Fruit fly (Drosophila melanogaster) Kc167 (cell line): ENCODE data around the gene CG12091.

Experiments
- Myc ChIP-seq: fragments of >200 bp; optimal IDR thresholded peaks from 2 replicates; lab custom pipeline; 2017; ENCODE audit warnings: missing external identifiers
- Sin3A ChIP-seq: fragments of >200 bp; optimal IDR thresholded peaks from 2 replicates; lab custom pipeline; 2018; ENCODE audit warnings: missing external identifiers
- h ChIP-seq: fragments of >200 bp; optimal IDR thresholded peaks from 3 replicates; lab custom pipeline; 2018; ENCODE audit warnings: missing external identifiers
- insv ChIP-seq: fragments of >200 bp; optimal IDR thresholded peaks from 3 replicates; lab custom pipeline; 2018; ENCODE audit warnings: missing external identifiers
- psq ChIP-seq: fragments of >200 bp; optimal IDR thresholded peaks from 2 replicates; lab custom pipeline; 2017; ENCODE audit warnings: missing external identifiers
- ttk ChIP-seq: sonication (Bioruptor generic); optimal IDR thresholded peaks from 2 replicates; lab custom pipeline; 2017; ENCODE audit warnings: missing external identifiers

CG12091 gene

dm6 chr3L:1517274-1518047 lies 19.2 kb downstream of the CG12091 start:
- TF ChIP-seq ttk (no peak), Sin3A (lab: Kevin White, UChicago) (no peak), Myc (lab: Kevin White, UChicago) (no peak), h (no peak), psq (lab: Kevin White, UChicago) (no peak), insv (lab: Kevin White, UChicago) (no peak)

DNA sequence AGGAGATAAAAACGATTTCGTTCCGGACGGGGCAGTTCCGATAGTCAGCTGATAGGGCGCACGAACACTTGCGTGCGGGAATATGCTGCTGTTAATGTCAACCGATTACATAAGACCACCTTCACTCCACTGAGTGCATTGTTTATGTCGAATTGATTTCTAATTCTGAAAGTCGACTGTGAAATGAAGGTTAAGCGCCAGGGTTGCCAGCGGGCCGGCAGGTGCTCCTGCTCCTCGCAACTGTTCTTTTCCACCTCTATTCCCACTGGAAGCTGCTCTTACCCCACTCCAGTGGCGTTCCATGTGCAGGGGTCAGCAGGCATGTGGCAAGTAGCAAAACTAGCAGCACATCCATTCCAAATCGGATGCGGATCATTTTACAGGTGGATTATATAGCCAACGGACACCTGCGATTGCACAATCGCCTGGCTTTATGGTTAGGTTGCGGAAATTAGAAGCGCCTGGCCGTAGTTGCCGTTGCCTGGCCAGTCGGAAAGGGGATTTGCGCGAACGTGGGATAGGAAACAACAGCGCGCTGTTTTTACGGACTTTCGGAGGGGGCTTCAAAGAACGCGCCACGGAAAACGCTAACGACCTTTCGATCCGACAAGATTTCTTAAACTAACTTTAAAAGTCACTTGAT lies 19.9 kb downstream of the CG12091 start, which contains the start of gene cue:
Gene cue, minus strand, starts transcription at position 641 of the 643 bp plus-strand sequence.
- TF ChIP-seq Sin3A (lab: Kevin White, UChicago) (no peak), insv (lab: Kevin White, UChicago) (no peak), ttk (no peak), Myc (lab: Kevin White, UChicago) (no peak), h (no peak), psq (lab: Kevin White, UChicago) (no peak)

- no peak for TF ChIP-seq psq (lab: Kevin White, UChicago)
- TF ChIP-seq ttk: no peak
- TF ChIP-seq h: no peak
- no peak for TF ChIP-seq Sin3A (lab: Kevin White, UChicago)
- no peak for TF ChIP-seq Myc (lab: Kevin White, UChicago)
- no peak for TF ChIP-seq insv (lab: Kevin White, UChicago)
These were observed 20.7 kb downstream of the CG12091 start for dm6 chr3L:1515820-1516540.

dm6 chr3L:1502086-1502893 lies 34.3 kb downstream of the CG12091 start, which contains the start of the genes hfp and Psa:
TSS of gene hfp (minus strand) at chr3L:1502590.
TSS of gene Psa (plus strand) at chr3L:1502843.
- TF ChIP-seq h (no peak), psq (lab: Kevin White, UChicago) (no peak)

- TF ChIP-seq ttk: no peak
- no peak for TF ChIP-seq Myc (lab: Kevin White, UChicago)
- no peak for TF ChIP-seq psq (lab: Kevin White, UChicago)
- TF ChIP-seq h: no peak
- no peak for TF ChIP-seq Sin3A (lab: Kevin White, UChicago)
- no peak for TF ChIP-seq insv (lab: Kevin White, UChicago)
These were observed 40.2 kb downstream of the CG12091 start, which contains the start of gene CG12084 for dm6 chr3L:1496408-1496807. TSS of gene CG12084 (minus strand) at chr3L:1496643.

- TF ChIP-seq h (no peak), psq (lab: Kevin White, UChicago) (no peak), Myc (lab: Kevin White, UChicago) (no peak), Sin3A (lab: Kevin White, UChicago) (no peak), ttk (no peak), insv (lab: Kevin White, UChicago) (no peak)
These were observed 40.8 kb downstream of the CG12091 start for dm6 chr3L:1495803-1496202.

- TF ChIP-seq Sin3A (lab: Kevin White, UChicago) (no peak), Myc (lab: Kevin White, UChicago) (no peak), insv (lab: Kevin White, UChicago) (no peak), ttk (no peak), psq (lab: Kevin White, UChicago) (no peak), h (no peak)
These were observed 47.1 kb downstream of the CG12091 start, which contains the start of gene stet for dm6 chr3L:1489523-1489922. TSS of gene stet (minus strand) at chr3L:1489547.

DNA sequence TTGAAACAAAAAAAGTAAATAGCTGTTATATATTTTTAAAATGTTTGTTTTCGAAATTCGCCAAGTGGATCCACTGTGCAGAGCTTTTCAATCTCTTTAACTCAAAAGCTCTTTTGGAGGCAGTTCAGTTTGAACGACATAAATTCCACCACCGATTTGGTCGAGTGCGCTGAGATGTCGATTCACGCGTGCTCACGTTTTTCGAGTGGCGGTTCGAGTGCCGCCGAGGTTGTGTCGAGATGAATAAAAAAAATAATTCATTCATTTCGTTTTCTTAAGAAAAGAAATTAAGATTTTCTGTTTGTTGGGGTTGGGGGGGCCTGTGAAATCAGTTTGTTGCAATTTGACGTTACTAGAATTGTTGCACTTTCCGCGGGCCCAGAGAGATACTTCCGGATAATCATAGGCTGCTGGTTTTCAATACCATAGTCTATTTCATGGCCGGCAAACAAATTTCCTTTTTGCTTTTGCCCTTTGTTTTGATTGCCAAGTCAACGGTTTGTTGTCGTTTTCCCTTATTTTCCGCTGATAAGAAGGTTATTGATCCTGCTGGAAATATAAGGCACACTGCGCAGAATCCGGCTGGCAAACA lies 47.9 kb downstream of the CG12091 start:
- TF ChIP-seq insv (lab: Kevin White, UChicago) (no peak), Sin3A (lab: Kevin White, UChicago) (no peak), ttk (no peak), psq (lab: Kevin White, UChicago) (no peak), h (no peak), Myc (lab: Kevin White, UChicago) (no peak)
